Worm (Caenorhabditis elegans) whole organism, young adult: ENCODE data around the gene Y64G10A.2.

ENCODE experiments used
- F22D6.2 ChIP-seq: sonication (generic microtip); optimal IDR thresholded peaks from 2 replicates; lab custom pipeline; 2016; ENCODE audit warnings: mild to moderate bottlenecking, missing genetic modification characterization, missing compliant biosample characterization
- nfya-1 ChIP-seq: sonication (generic microtip); optimal IDR thresholded peaks from 2 replicates; lab custom pipeline; 2017; ENCODE audit warnings: antibody characterized with exemption, missing compliant biosample characterization, missing genetic modification characterization, borderline replicate concordance; ENCODE audit not compliant: insufficient read depth
- snpc-4 ChIP-seq, 5 experiments: fragments of 150-350 bp in 1 of 5; sonication (generic microtip) in 4 of 5; optimal IDR thresholded peaks; 2 replicates each; lab custom pipeline; 2014 to 2018; ENCODE audit warnings: missing genetic modification characterization in 5 of 5, missing biosample characterization in 3 of 5, antibody characterized with exemption in 2 of 5, mild to moderate bottlenecking in 2 of 5, missing compliant biosample characterization in 2 of 5, missing genotype in 2 of 5, moderate library complexity in 2 of 5, missing genetic modification reagents in 1 of 5

- TF ChIP-seq snpc-4 (GFP tag; optimal IDR thresholded peaks at IDR 0.05; lab: Kevin White, UChicago) (no peak), snpc-4 (tag; optimal IDR thresholded peaks at IDR 0.05; lab: Kevin White, UChicago) (no peak), F22D6.2 (tag; lab: Kevin White, UChicago) (no peak), nfya-1 (tag; lab: Kevin White, UChicago) (no peak)
Observed at ce11 chrIV:14276773-14277388, 32.6 kb upstream of the Y64G10A.2 start.
